Fruit fly (Drosophila melanogaster) whole organism, embryonic: ENCODE results near the gene CG31816.

Experiments used
- B-H1 ChIP-seq: fragments of 200-800 bp; sonication (Bioruptor generic); IDR thresholded peaks from 3 replicates; pipeline ENCODE4 v1.3.6; 2022; ENCODE audit warnings: missing biosample characterization, missing genetic modification characterization
- Blimp-1 ChIP-seq: fragments of 200-800 bp; sonication (Bioruptor generic); optimal IDR thresholded peaks from 3 replicates; lab custom pipeline; 2018; ENCODE audit warnings: missing biosample characterization, missing genetic modification characterization, mild to moderate bottlenecking, moderate library complexity, missing genetic modification reagents
- CG10431 ChIP-seq: fragments of 200-800 bp; sonication (Bioruptor generic); optimal IDR thresholded peaks from 3 replicates; lab custom pipeline; 2018; ENCODE audit warnings: missing biosample characterization, mild to moderate bottlenecking, missing genetic modification characterization
- CG11247 ChIP-seq: fragments of 200-800 bp; sonication (Bioruptor generic); IDR thresholded peaks from 2 replicates; pipeline ENCODE4 v1.3.6; 2022; ENCODE audit warnings: missing biosample characterization, missing genetic modification characterization
- CG12104 ChIP-seq: fragments of 200-800 bp; sonication (Bioruptor generic); optimal IDR thresholded peaks from 3 replicates; lab custom pipeline; 2016; ENCODE audit warnings: missing biosample characterization, missing genetic modification characterization
- CG14014 ChIP-seq: fragments of 200-800 bp; sonication (Bioruptor generic); IDR thresholded peaks from 2 replicates; pipeline ENCODE4 v1.3.6; 2022; ENCODE audit warnings: missing biosample characterization, missing genetic modification characterization
- CG14050 ChIP-seq: fragments of 200-800 bp; sonication (Bioruptor generic); IDR thresholded peaks from 3 replicates; pipeline ENCODE4 v1.3.6; 2022; ENCODE audit warnings: missing biosample characterization, missing genetic modification characterization
- CG14667 ChIP-seq: fragments of 200-800 bp; sonication (Bioruptor generic); IDR thresholded peaks from 2 replicates; pipeline ENCODE4 v1.3.6; 2022; ENCODE audit warnings: missing biosample characterization, missing genetic modification characterization
- CG14710 ChIP-seq: fragments of 200-800 bp; sonication (Bioruptor generic); optimal IDR thresholded peaks from 3 replicates; lab custom pipeline; 2019; ENCODE audit warnings: missing biosample characterization, mild to moderate bottlenecking, missing genetic modification characterization, moderate library complexity
- CG15269 ChIP-seq: fragments of 200-800 bp; sonication (Bioruptor generic); optimal IDR thresholded peaks from 2 replicates; lab custom pipeline; 2018; ENCODE audit warnings: missing biosample characterization, mild to moderate bottlenecking, missing genetic modification characterization, moderate library complexity
- CG15514 ChIP-seq: fragments of 200-800 bp; sonication (Bioruptor generic); optimal IDR thresholded peaks from 3 replicates; lab custom pipeline; 2017; ENCODE audit warnings: missing biosample characterization, missing genetic modification characterization, mild to moderate bottlenecking, moderate library complexity, missing genetic modification reagents
- CG17186 ChIP-seq: fragments of 200-800 bp; sonication (Bioruptor generic); optimal IDR thresholded peaks from 3 replicates; lab custom pipeline; 2017; ENCODE audit warnings: missing biosample characterization, missing genetic modification reagents, missing genetic modification characterization
- CG18599 ChIP-seq: fragments of 200-800 bp; sonication (Bioruptor generic); optimal IDR thresholded peaks from 3 replicates; lab custom pipeline; 2017; ENCODE audit warnings: missing biosample characterization, missing genetic modification characterization, mild to moderate bottlenecking, moderate library complexity, missing genetic modification reagents
- CG31388 ChIP-seq: fragments of 200-800 bp; sonication (Bioruptor generic); optimal IDR thresholded peaks from 2 replicates; lab custom pipeline; 2016; ENCODE audit warnings: missing biosample characterization, missing genetic modification characterization
- CG34422 ChIP-seq: fragments of 200-800 bp; sonication (Bioruptor generic); IDR thresholded peaks from 3 replicates; pipeline ENCODE4 v1.3.6; 2022; ENCODE audit warnings: missing biosample characterization, missing genetic modification characterization
- CG3838 ChIP-seq: fragments of 200-800 bp; sonication (Bioruptor generic); optimal IDR thresholded peaks from 3 replicates; lab custom pipeline; 2016; ENCODE audit warnings: missing biosample characterization, missing genetic modification characterization
- CG6654 ChIP-seq: fragments of 200-800 bp; sonication (Bioruptor generic); optimal IDR thresholded peaks from 2 replicates; lab custom pipeline; 2017; ENCODE audit warnings: missing biosample characterization, mild to moderate bottlenecking, missing genetic modification characterization
- CG6813 ChIP-seq: fragments of 200-800 bp; sonication (Bioruptor generic); optimal IDR thresholded peaks from 2 replicates; lab custom pipeline; 2017; ENCODE audit warnings: missing biosample characterization, missing genetic modification characterization, mild to moderate bottlenecking, moderate library complexity, missing genetic modification reagents
- CG7786 ChIP-seq: fragments of 200-800 bp; sonication (Bioruptor generic); optimal IDR thresholded peaks from 2 replicates; lab custom pipeline; 2016; ENCODE audit warnings: missing biosample characterization, missing genetic modification characterization
- CG8089 ChIP-seq: fragments of 200-800 bp; sonication (Bioruptor generic); optimal IDR thresholded peaks from 3 replicates; lab custom pipeline; 2016; ENCODE audit warnings: missing biosample characterization, missing genetic modification characterization
- CG8281 ChIP-seq: fragments of 200-800 bp; sonication (Bioruptor generic); optimal IDR thresholded peaks from 2 replicates; lab custom pipeline; 2018; ENCODE audit warnings: missing biosample characterization, mild to moderate bottlenecking, missing genetic modification characterization, moderate library complexity
- CG8765 ChIP-seq: fragments of 200-800 bp; sonication (Bioruptor generic); IDR thresholded peaks from 2 replicates; pipeline ENCODE4 v1.3.6; 2022; ENCODE audit warnings: missing biosample characterization, missing genetic modification characterization
- CTCF ChIP-seq: fragments of 200-800 bp; sonication (Bioruptor generic); optimal IDR thresholded peaks from 2 replicates; lab custom pipeline; 2017; ENCODE audit warnings: missing biosample characterization, mild to moderate bottlenecking, missing genetic modification characterization, moderate library complexity
- CrebB ChIP-seq: fragments of 200-800 bp; sonication (Bioruptor generic); optimal IDR thresholded peaks from 3 replicates; lab custom pipeline; 2018; ENCODE audit warnings: missing biosample characterization, mild to moderate bottlenecking, missing genetic modification characterization
- D19B ChIP-seq: fragments of 200-800 bp; sonication (Bioruptor generic); optimal IDR thresholded peaks from 2 replicates; lab custom pipeline; 2017; ENCODE audit warnings: missing biosample characterization, mild to moderate bottlenecking, missing genetic modification characterization
- ERR ChIP-seq: fragments of 200-800 bp; sonication (Bioruptor generic); optimal IDR thresholded peaks from 2 replicates; lab custom pipeline; 2016; ENCODE audit warnings: missing biosample characterization, missing genetic modification characterization
- H15 ChIP-seq: fragments of 200-800 bp; sonication (Bioruptor generic); IDR thresholded peaks from 3 replicates; pipeline ENCODE4 v1.3.6; 2022; ENCODE audit warnings: missing biosample characterization, missing genetic modification characterization
- Lpt ChIP-seq: fragments of >200 bp; optimal IDR thresholded peaks from 2 replicates; lab custom pipeline; 2018; ENCODE audit warnings: missing biosample characterization, missing genetic modification characterization
- NC2α ChIP-seq: fragments of 200-800 bp; sonication (Bioruptor generic); optimal IDR thresholded peaks from 2 replicates; lab custom pipeline; 2016; ENCODE audit warnings: missing biosample characterization, missing genetic modification characterization
- Optix ChIP-seq: fragments of 200-800 bp; sonication (Bioruptor generic); IDR thresholded peaks from 3 replicates; pipeline ENCODE4 v1.3.6; 2022; ENCODE audit warnings: missing biosample characterization, missing genetic modification characterization
- Rfx ChIP-seq: fragments of 200-800 bp; sonication (Bioruptor generic); IDR thresholded peaks from 2 replicates; pipeline ENCODE4 v1.3.6; 2022; ENCODE audit warnings: missing biosample characterization, missing genetic modification characterization
- Six4 ChIP-seq: fragments of 200-800 bp; sonication (Bioruptor generic); optimal IDR thresholded peaks from 2 replicates; lab custom pipeline; 2016; ENCODE audit warnings: missing biosample characterization, missing genetic modification characterization
- TFAM ChIP-seq: fragments of 200-800 bp; sonication (Bioruptor generic); optimal IDR thresholded peaks from 2 replicates; lab custom pipeline; 2017; ENCODE audit warnings: missing biosample characterization, missing genetic modification characterization, inconsistent platforms
- al ChIP-seq: fragments of 200-800 bp; sonication (Bioruptor generic); IDR thresholded peaks from 2 replicates; pipeline ENCODE4 v1.3.6; 2022; ENCODE audit warnings: missing biosample characterization, missing genetic modification characterization
- crc ChIP-seq: fragments of 200-800 bp; sonication (Bioruptor generic); optimal IDR thresholded peaks from 2 replicates; lab custom pipeline; 2016; ENCODE audit warnings: missing biosample characterization, missing genetic modification characterization
- crol ChIP-seq: fragments of 200-800 bp; sonication (Bioruptor generic); IDR thresholded peaks from 2 replicates; pipeline ENCODE4 v1.3.6; 2022; ENCODE audit warnings: missing biosample characterization, missing genetic modification characterization
- cwo ChIP-seq: fragments of 200-800 bp; sonication (Bioruptor generic); optimal IDR thresholded peaks from 3 replicates; lab custom pipeline; 2017; ENCODE audit warnings: missing biosample characterization, missing genetic modification characterization, mild to moderate bottlenecking, moderate library complexity, missing genetic modification reagents
- da ChIP-seq: fragments of 200-800 bp; sonication (Bioruptor generic); optimal IDR thresholded peaks from 2 replicates; lab custom pipeline; 2016; ENCODE audit warnings: missing biosample characterization, missing genetic modification characterization
- dimm ChIP-seq: fragments of 200-800 bp; sonication (Bioruptor generic); IDR thresholded peaks from 2 replicates; pipeline ENCODE4 v1.3.6; 2022; ENCODE audit warnings: missing biosample characterization, missing genetic modification characterization
- ewg ChIP-seq: fragments of 200-800 bp; sonication (Bioruptor generic); optimal IDR thresholded peaks from 3 replicates; lab custom pipeline; 2017; ENCODE audit warnings: mild to moderate bottlenecking, missing biosample characterization, missing genetic modification reagents, missing genetic modification characterization
- fru ChIP-seq: fragments of >200 bp; optimal IDR thresholded peaks from 2 replicates; lab custom pipeline; 2017
- ind ChIP-seq: fragments of 200-800 bp; sonication (Bioruptor generic); optimal IDR thresholded peaks from 3 replicates; lab custom pipeline; 2016; ENCODE audit warnings: missing biosample characterization, missing genetic modification characterization
- nau ChIP-seq: fragments of 200-800 bp; sonication (Bioruptor generic); optimal IDR thresholded peaks from 3 replicates; lab custom pipeline; 2017; ENCODE audit warnings: missing biosample characterization, mild to moderate bottlenecking, missing genetic modification characterization, missing genetic modification reagents
- nerfin-1 ChIP-seq: fragments of 200-800 bp; sonication (Bioruptor generic); optimal IDR thresholded peaks from 3 replicates; lab custom pipeline; 2019; ENCODE audit warnings: missing biosample characterization, mild to moderate bottlenecking, missing genetic modification characterization, moderate library complexity
- nom ChIP-seq: fragments of 200-800 bp; sonication (Bioruptor generic); optimal IDR thresholded peaks from 2 replicates; lab custom pipeline; 2017; ENCODE audit warnings: missing biosample characterization, missing genetic modification characterization, mild to moderate bottlenecking, moderate library complexity, missing genetic modification reagents
- rib ChIP-seq: fragments of 200-800 bp; sonication (Bioruptor generic); IDR thresholded peaks from 2 replicates; pipeline ENCODE4 v1.3.6; 2022; ENCODE audit warnings: missing biosample characterization, missing genetic modification characterization
- sd ChIP-seq: fragments of 200-800 bp; sonication (Bioruptor generic); optimal IDR thresholded peaks from 3 replicates; lab custom pipeline; 2018; ENCODE audit warnings: missing biosample characterization, mild to moderate bottlenecking, missing genetic modification characterization, moderate library complexity
- ssp ChIP-seq: fragments of 200-800 bp; sonication (Bioruptor generic); IDR thresholded peaks from 2 replicates; pipeline ENCODE4 v1.3.6; 2022; ENCODE audit warnings: missing biosample characterization, missing genetic modification characterization
- wek ChIP-seq: fragments of 200-800 bp; sonication (Bioruptor generic); optimal IDR thresholded peaks from 3 replicates; lab custom pipeline; 2018; ENCODE audit warnings: missing biosample characterization, mild to moderate bottlenecking, missing genetic modification characterization, moderate library complexity
- z ChIP-seq: fragments of 200-800 bp; sonication (Bioruptor generic); IDR thresholded peaks from 3 replicates; pipeline ENCODE4 v1.3.6; 2022; ENCODE audit warnings: missing biosample characterization, missing genetic modification characterization
- zfh1 ChIP-seq: fragments of 200-800 bp; sonication (Bioruptor generic); IDR thresholded peaks from 3 replicates; pipeline ENCODE4 v1.3.6; 2022; ENCODE audit warnings: missing biosample characterization, missing genetic modification characterization

CG31816 gene

DNA sequence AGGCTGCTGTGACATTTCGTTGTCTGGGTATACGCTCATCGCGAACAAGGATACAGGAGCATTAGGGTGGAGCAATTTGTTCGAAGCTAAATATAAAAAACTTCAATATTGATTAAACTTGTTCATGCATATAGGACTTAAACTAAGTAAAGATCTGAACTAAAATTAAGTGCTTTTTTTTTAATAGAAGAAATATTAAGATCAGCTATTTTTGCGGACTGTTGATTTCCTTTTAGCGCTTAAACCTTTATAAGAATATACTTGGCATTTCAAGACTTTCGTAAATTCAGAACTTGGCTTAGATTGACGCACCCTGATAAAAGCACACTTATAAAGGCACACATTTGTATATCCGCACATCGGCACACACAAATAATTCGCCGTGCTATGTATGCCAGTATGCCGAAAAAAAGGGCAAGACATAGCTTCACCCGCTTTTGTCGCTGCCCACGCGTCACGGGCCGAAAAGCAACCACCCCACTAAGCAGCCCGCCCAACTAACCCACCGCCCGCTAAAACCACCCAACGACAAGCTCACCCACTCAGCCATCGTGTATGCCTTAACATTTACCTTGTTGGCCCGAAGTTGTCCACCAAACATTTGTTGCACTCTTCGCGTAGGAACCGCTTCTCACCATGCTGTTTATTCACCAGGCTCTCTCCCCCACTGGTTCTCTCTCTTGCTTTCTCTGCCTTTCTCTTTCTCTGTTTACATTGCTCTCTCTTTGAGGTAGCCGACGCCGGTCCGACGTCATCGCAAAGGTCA lies 5.5 kb downstream of the CG31816 start (continued):
- no peak for TF ChIP-seq wek
- no peak for TF ChIP-seq H15
- TF ChIP-seq CG15514 (GFP tag; lab: Kevin White, UChicago): peak; percentile 71
- TF ChIP-seq cwo (GFP tag; lab: Kevin White, UChicago): peak; percentile 81
- no peak for TF ChIP-seq nom (GFP tag; lab: Kevin White, UChicago)
- no peak for TF ChIP-seq CG11247 (GFP tag; lab: Robert Waterston, UW)
- peak; percentile 27 for TF ChIP-seq nau (GFP tag; lab: Kevin White, UChicago)
- no peak for TF ChIP-seq CG12104
- TF ChIP-seq Rfx: peak; percentile 54
- 0 out of 2 replicates have a peak, but pooled peaks have one; percentile 20 for TF ChIP-seq al
- TF ChIP-seq CG31388 (GFP tag; lab: Kevin White, UChicago): no peak
- no peak for TF ChIP-seq Optix (GFP tag; lab: Robert Waterston, UW)
- peak; percentile 14 for TF ChIP-seq crc
- TF ChIP-seq fru (lab: Kevin White, UChicago): no peak
- peak; percentile 33 for TF ChIP-seq CG8281
- no peak for TF ChIP-seq CG14710 (tag; lab: Kevin White, UChicago)
- peak; percentile 43 for TF ChIP-seq ind (GFP tag; lab: Kevin White, UChicago)
- TF ChIP-seq Lpt (GFP tag; lab: Kevin White, UChicago): no peak
- TF ChIP-seq zfh1: no peak
- TF ChIP-seq crol (GFP tag; lab: Robert Waterston, UW): no peak
- TF ChIP-seq CG18599 (GFP tag; lab: Kevin White, UChicago): peak; percentile 95
- no peak for TF ChIP-seq TFAM (GFP tag; lab: Kevin White, UChicago)
- peak; percentile 43; the same call in 2 of the 3 replicates for TF ChIP-seq z (GFP tag; lab: Robert Waterston, UW)
- no peak for TF ChIP-seq ERR (GFP tag; lab: Kevin White, UChicago)
- TF ChIP-seq CTCF: no peak
- TF ChIP-seq sd: no peak
- peak; percentile 60 for TF ChIP-seq D19B (GFP tag; lab: Kevin White, UChicago)
- no peak for TF ChIP-seq ssp (GFP tag; lab: Robert Waterston, UW)
- peak; percentile 78 for TF ChIP-seq CG15269 (tag; lab: Kevin White, UChicago)
- peak; percentile 22 for TF ChIP-seq Blimp-1 (GFP tag; lab: Kevin White, UChicago)
- TF ChIP-seq NC2α (GFP tag; lab: Kevin White, UChicago): no peak
- no peak for TF ChIP-seq da
- no peak for TF ChIP-seq rib
- no peak for TF ChIP-seq Six4 (GFP tag; lab: Kevin White, UChicago)
- TF ChIP-seq CG3838 (GFP tag; lab: Kevin White, UChicago): no peak
- TF ChIP-seq CG14050 (GFP tag; lab: Robert Waterston, UW): peak; percentile 12; the same call in 1 of the 3 replicates
- TF ChIP-seq ewg: no peak
- no peak for TF ChIP-seq CG17186 (GFP tag; lab: Kevin White, UChicago)
- no peak for TF ChIP-seq CG8765 (GFP tag; lab: Robert Waterston, UW)
- TF ChIP-seq CG10431 (GFP tag; lab: Kevin White, UChicago): peak; percentile 53
- no peak for TF ChIP-seq CG6654 (GFP tag; lab: Kevin White, UChicago)
- TF ChIP-seq CG34422 (GFP tag; lab: Robert Waterston, UW): no peak
- no peak for TF ChIP-seq B-H1 (GFP tag; lab: Robert Waterston, UW)
- peak; percentile 53 for TF ChIP-seq CG7786 (GFP tag; lab: Kevin White, UChicago)
- no peak for TF ChIP-seq nerfin-1 (tag; lab: Kevin White, UChicago)
- TF ChIP-seq CG6813 (GFP tag; lab: Kevin White, UChicago): peak; percentile 56
- no peak for TF ChIP-seq dimm (GFP tag; lab: Robert Waterston, UW)
- TF ChIP-seq CG14014 (GFP tag; lab: Robert Waterston, UW): peak; percentile 68
- no peak for TF ChIP-seq CG14667 (GFP tag; lab: Robert Waterston, UW)
- TF ChIP-seq CrebB (tag; lab: Kevin White, UChicago): no peak
- no peak for TF ChIP-seq CG8089 (GFP tag; lab: Kevin White, UChicago)
